Worm (Caenorhabditis elegans): ENCODE results near the gene rps-18.

rps-18 gene

DNA sequence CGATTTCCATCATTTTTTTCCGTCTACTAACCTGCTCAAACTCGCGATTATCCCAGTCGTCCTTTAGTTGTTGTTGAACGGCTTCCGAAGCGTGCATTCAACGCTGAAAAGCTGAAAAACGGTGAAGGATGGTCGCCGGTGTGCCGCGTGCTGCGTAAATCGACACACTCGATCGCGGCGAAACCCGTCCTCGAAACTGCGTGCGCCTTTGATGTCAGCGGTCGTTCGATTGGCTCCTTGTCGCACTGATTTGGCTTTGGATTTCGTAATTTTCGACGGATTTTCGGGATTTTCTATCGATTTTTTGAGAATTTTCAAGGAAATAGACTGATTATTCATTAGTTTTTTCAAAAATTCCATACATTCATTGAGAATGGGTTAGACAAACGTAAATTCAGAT lies 28.1 kb upstream of the rps-18 start, which contains the start of the genes Y57G11C.1147 and nuo-3:
TSS of gene Y57G11C.1147 (minus strand) at position 161 of the 400 bp plus-strand sequence.
TSS of gene nuo-3 (minus strand) at position 191 of the 400 bp plus-strand sequence.
- TF ChIP-seq cnd-1 (tag; optimal IDR thresholded peaks at IDR 0.05) = no peak
- no peak for TF ChIP-seq ztf-11 (tag; optimal IDR thresholded peaks at IDR 0.05)
- TF ChIP-seq zip-8 (tag; optimal IDR thresholded peaks at IDR 0.05) = no peak
- no peak for TF ChIP-seq hlh-1 (tag; optimal IDR thresholded peaks at IDR 0.05)
- TF ChIP-seq pha-4 (tag; optimal IDR thresholded peaks at IDR 0.05) = no peak
- TF ChIP-seq elt-3 (tag; optimal IDR thresholded peaks at IDR 0.05) = no peak
- no peak for TF ChIP-seq ceh-43 (GFP tag; optimal IDR thresholded peaks at IDR 0.05)
- TF ChIP-seq mab-5 (tag; optimal IDR thresholded peaks at IDR 0.05) = no peak
- no peak for TF ChIP-seq flh-1 (GFP tag; optimal IDR thresholded peaks at IDR 0.05)
- no peak for TF ChIP-seq drap-1 (GFP tag; optimal IDR thresholded peaks at IDR 0.05)
- TF ChIP-seq lin-13 (tag; optimal IDR thresholded peaks at IDR 0.05) = no peak

DNA sequence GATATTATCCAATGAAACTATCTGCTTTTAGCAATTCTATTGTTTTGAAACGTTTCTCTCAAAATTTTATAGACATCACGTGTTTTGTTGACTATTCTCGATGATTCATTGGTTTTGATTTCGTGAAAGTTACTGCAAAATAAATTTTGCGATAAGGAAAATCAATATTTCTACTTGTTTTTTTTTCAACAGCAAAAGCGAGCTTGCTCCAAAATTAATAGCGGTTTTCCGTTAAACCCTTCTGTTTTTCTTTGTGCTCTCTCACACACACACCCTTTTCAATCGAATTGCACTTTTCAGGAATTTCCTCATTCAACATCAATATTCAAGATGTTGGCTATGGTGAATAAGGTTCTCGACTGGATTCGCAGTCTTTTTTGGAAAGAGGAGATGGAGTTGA lies 27.6 kb upstream of the rps-18 start, which contains the start of gene arl-8:
TSS of gene arl-8 (plus strand) at position 301 of the 400 bp plus-strand sequence.
- no peak for TF ChIP-seq blmp-1 (tag; optimal IDR thresholded peaks at IDR 0.05)
- TF ChIP-seq nhr-237 (tag; optimal IDR thresholded peaks at IDR 0.05) = no peak
- TF ChIP-seq mep-1 (tag; optimal IDR thresholded peaks at IDR 0.05) = no peak
- TF ChIP-seq mls-2 (tag; optimal IDR thresholded peaks at IDR 0.05) = no peak
- TF ChIP-seq unc-39 (tag; optimal IDR thresholded peaks at IDR 0.05) = no peak
- TF ChIP-seq ceh-83 (GFP tag; optimal IDR thresholded peaks at IDR 0.05) = no peak
- no peak for TF ChIP-seq bed-3 (GFP tag; optimal IDR thresholded peaks at IDR 0.05)

DNA sequence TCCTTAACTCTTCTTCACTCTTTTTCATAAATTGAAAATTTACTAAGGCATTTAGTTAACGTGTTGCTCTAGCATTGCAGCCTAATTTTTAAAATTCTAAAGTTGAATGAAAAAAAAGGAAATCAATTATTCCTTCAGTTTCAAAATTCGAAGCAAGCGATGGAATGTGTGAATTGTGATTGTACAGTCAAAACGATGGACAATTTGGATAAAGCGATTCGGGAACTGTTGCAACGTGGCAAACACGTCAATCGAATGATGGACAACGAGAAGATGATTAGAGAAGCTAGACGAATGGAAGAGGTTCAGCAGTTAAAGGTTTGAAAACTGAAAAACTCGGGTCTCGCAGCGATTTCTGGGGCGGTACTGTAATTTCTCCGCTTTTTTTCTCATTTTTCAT lies 26.3 kb upstream of the rps-18 start, which contains the start of gene Y57G11C.14:
TSS of gene Y57G11C.14 (plus strand) at position 126 of the 400 bp plus-strand sequence.
- TF ChIP-seq nhr-28 (tag; optimal IDR thresholded peaks at IDR 0.05) (no peak), sem-2 (GFP tag; optimal IDR thresholded peaks at IDR 0.05) (no peak), unc-120 (tag; optimal IDR thresholded peaks at IDR 0.05; ENCODE audit: poor library complexity, severe bottlenecking) (no peak), nhr-12 (tag; optimal IDR thresholded peaks at IDR 0.05) (no peak), mep-1 (tag; optimal IDR thresholded peaks at IDR 0.05) (no peak), flh-1 (GFP tag; optimal IDR thresholded peaks at IDR 0.05) (no peak), elt-3 (tag; optimal IDR thresholded peaks at IDR 0.05) (no peak), unc-62 (GFP tag; optimal IDR thresholded peaks at IDR 0.05) (no peak), ces-1 (GFP tag; optimal IDR thresholded peaks at IDR 0.05) (no peak), mls-2 (tag; optimal IDR thresholded peaks at IDR 0.05) (no peak), pha-4 (tag; optimal IDR thresholded peaks at IDR 0.05) (no peak), mab-5 (tag; optimal IDR thresholded peaks at IDR 0.05) (no peak), ceh-43 (GFP tag; optimal IDR thresholded peaks at IDR 0.05) (no peak), lin-13 (tag; optimal IDR thresholded peaks at IDR 0.05) (no peak), bed-3 (GFP tag; optimal IDR thresholded peaks at IDR 0.05) (no peak), unc-39 (tag; optimal IDR thresholded peaks at IDR 0.05) (no peak), ceh-39 (tag; optimal IDR thresholded peaks at IDR 0.05) (no peak), lsy-2 (tag; optimal IDR thresholded peaks at IDR 0.05) (no peak)

DNA sequence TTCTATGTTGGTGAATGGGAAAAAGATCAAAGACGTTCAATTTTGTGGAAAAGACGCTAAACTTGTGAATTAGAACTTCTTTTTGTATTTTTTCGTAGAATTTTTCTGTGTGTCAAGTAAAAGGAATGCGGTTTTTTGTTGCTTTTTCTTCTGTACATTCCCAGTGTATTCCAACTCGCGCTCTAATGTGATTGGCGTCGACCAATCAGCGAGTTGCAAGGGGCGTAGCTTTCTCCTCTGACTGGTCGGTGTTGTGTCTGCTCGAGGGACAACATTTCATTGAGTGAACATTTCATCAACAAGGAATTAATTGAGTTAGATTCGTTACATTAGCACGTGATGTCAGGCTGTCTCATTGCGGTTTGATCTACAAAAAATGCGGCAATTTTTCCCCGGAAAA lies 24.5 kb upstream of the rps-18 start:
- TF ChIP-seq lin-32 (GFP tag; optimal IDR thresholded peaks at IDR 0.05) (no peak), cnd-1 (tag; optimal IDR thresholded peaks at IDR 0.05) (no peak), M03D4.4 (tag; optimal IDR thresholded peaks at IDR 0.05) (no peak), elt-3 (tag; optimal IDR thresholded peaks at IDR 0.05) (no peak), mls-2 (tag; optimal IDR thresholded peaks at IDR 0.05) (no peak), mep-1 (tag; optimal IDR thresholded peaks at IDR 0.05) (no peak), ham-2 (GFP tag; optimal IDR thresholded peaks at IDR 0.05) (no peak), ceh-39 (tag; optimal IDR thresholded peaks at IDR 0.05) (no peak), ceh-83 (GFP tag; optimal IDR thresholded peaks at IDR 0.05) (no peak), lsy-2 (tag; optimal IDR thresholded peaks at IDR 0.05) (no peak), flh-1 (GFP tag; optimal IDR thresholded peaks at IDR 0.05) (no peak), ceh-43 (GFP tag; optimal IDR thresholded peaks at IDR 0.05) (no peak), nhr-237 (tag; optimal IDR thresholded peaks at IDR 0.05) (no peak), ztf-11 (tag; optimal IDR thresholded peaks at IDR 0.05) (no peak), pha-4 (tag; optimal IDR thresholded peaks at IDR 0.05) (no peak), blmp-1 (tag; optimal IDR thresholded peaks at IDR 0.05) (no peak), drap-1 (GFP tag; optimal IDR thresholded peaks at IDR 0.05) (no peak), nhr-76 (tag; optimal IDR thresholded peaks at IDR 0.05) (no peak)

DNA sequence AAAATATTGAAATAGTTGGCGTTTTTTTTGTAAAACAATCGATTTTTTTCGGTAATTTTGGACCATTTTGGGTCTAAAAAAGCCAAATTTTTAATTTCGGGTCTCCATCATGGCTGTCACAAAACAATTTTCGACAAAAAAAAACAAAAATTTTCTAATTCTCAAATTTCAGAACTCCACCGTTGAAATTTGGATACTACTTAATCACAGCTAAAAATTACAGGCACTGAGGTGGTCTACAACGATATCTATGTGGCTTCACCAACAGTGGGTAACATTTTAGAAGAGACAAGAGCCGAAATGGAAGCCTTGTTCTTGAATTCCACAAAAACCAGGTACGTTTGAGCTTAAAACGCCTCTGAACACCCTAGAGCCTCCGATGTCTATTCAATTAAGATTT lies 23.2 kb upstream of the rps-18 start, which contains the start of gene Y57G11C.1142:
TSS of gene Y57G11C.1142 (plus strand) at position 301 of the 400 bp plus-strand sequence.
- no peak for TF ChIP-seq cnd-1 (tag; optimal IDR thresholded peaks at IDR 0.05)
- no peak for TF ChIP-seq elt-1 (tag; optimal IDR thresholded peaks at IDR 0.05; ENCODE audit: borderline replicate concordance, insufficient read depth)
- TF ChIP-seq sptf-1 (tag; optimal IDR thresholded peaks at IDR 0.05) = no peak
- TF ChIP-seq nhr-28 (tag; optimal IDR thresholded peaks at IDR 0.05) = no peak
